Worm (Caenorhabditis elegans): ENCODE data around the gene srlf-30.

The srlf-30 gene

ce11 chrIV:10933777-10934546 is 33.8 kb downstream of the srlf-30 start (continued):
- TF ChIP-seq lir-3 (tag; optimal IDR thresholded peaks at IDR 0.05; ENCODE audit: poor library complexity), result no peak
- no peak for TF ChIP-seq unc-130 (tag; optimal IDR thresholded peaks at IDR 0.05)
- TF ChIP-seq elt-3 (tag; optimal IDR thresholded peaks at IDR 0.05), result no peak
- TF ChIP-seq fkh-10 (GFP tag; optimal IDR thresholded peaks at IDR 0.05), result no peak
- peak; percentile 21; the same call in 1 of the 2 replicates for TF ChIP-seq nhr-19 (GFP tag; conservative IDR thresholded peaks at IDR 0.05)
- no peak for TF ChIP-seq lin-13 (GFP tag; optimal IDR thresholded peaks at IDR 0.05)
- peak in 1 of 2 experiments; percentile 15 for TF ChIP-seq lsy-2 (tag; optimal IDR thresholded peaks at IDR 0.05)
- peak; percentile 16 for TF ChIP-seq zip-4 (GFP tag; optimal IDR thresholded peaks at IDR 0.05)
- no peak for TF ChIP-seq mdl-1 (tag; optimal IDR thresholded peaks at IDR 0.05)
- TF ChIP-seq ceh-8 (GFP tag; optimal IDR thresholded peaks at IDR 0.05), result no peak
- no peak for TF ChIP-seq snpc-4 (tag; optimal IDR thresholded peaks at IDR 0.05)
- no peak for TF ChIP-seq sup-37 (GFP tag; optimal IDR thresholded peaks at IDR 0.05)
- TF ChIP-seq sox-4 (tag; optimal IDR thresholded peaks at IDR 0.05), result no peak

DNA sequence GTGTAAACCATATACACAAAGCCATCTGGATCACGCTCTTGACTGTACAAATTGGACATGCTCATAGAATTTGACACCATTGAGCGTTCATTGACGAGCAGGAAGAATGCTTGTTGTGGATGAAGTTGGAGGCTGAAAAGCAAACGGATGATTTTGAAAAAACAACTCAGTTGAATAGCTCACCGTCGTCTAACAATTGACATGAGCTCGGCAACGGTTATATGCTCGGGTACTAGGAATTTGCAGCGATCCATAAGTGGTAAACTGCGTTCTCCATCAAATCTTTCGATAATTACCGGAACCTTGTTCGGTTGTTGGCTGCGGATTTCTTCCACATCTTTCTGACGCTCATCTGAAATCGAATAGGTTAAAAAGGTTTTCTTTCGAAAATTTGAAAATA is 34.6 kb downstream of the srlf-30 start:
- TF ChIP-seq alr-1 (tag; optimal IDR thresholded peaks at IDR 0.05; ENCODE audit: borderline replicate concordance) (no peak), unc-86 (tag; optimal IDR thresholded peaks at IDR 0.05) (no peak), lir-3 (tag; optimal IDR thresholded peaks at IDR 0.05; ENCODE audit: poor library complexity) (no peak), unc-130 (tag; optimal IDR thresholded peaks at IDR 0.05) (no peak), sox-4 (tag; optimal IDR thresholded peaks at IDR 0.05) (no peak), dsc-1 (tag; optimal IDR thresholded peaks at IDR 0.05) (no peak), jun-1 (tag; optimal IDR thresholded peaks at IDR 0.05) (no peak), aly-2 (tag; optimal IDR thresholded peaks at IDR 0.05) (no peak), nhr-84 (tag; optimal IDR thresholded peaks at IDR 0.05) (no peak), irx-1 (tag; optimal IDR thresholded peaks at IDR 0.05) (no peak), lin-35 (GFP tag; optimal IDR thresholded peaks at IDR 0.05) (no peak), unc-98 (GFP tag; IDR thresholded peaks at IDR 0.05) (no peak), ceh-90 (tag; optimal IDR thresholded peaks at IDR 0.05) (no peak), mab-9 (GFP tag; IDR thresholded peaks at IDR 0.05) (no peak), pax-3 (tag; optimal IDR thresholded peaks at IDR 0.05) (no peak), nhr-20 (tag; optimal IDR thresholded peaks at IDR 0.05) (no peak), blmp-1 (tag; optimal IDR thresholded peaks at IDR 0.05) (no peak), unc-62 (GFP tag; optimal IDR thresholded peaks at IDR 0.05) (no peak), nhr-19 (GFP tag; conservative IDR thresholded peaks at IDR 0.05) (no peak), ztf-11 (tag; optimal IDR thresholded peaks at IDR 0.05) (no peak)

- TF ChIP-seq lin-13 (GFP tag; optimal IDR thresholded peaks at IDR 0.05), result peak; percentile 91
- peak; percentile 88 for TF ChIP-seq fkh-4 (tag; optimal IDR thresholded peaks at IDR 0.05; ENCODE audit: borderline replicate concordance)
- TF ChIP-seq unc-86 (tag; optimal IDR thresholded peaks at IDR 0.05), result peak; percentile 96
- TF ChIP-seq ztf-4 (tag; optimal IDR thresholded peaks at IDR 0.05), result peak; percentile 94
- TF ChIP-seq sox-4 (tag; optimal IDR thresholded peaks at IDR 0.05), result peak; percentile 78
- TF ChIP-seq alr-1 (tag; optimal IDR thresholded peaks at IDR 0.05; ENCODE audit: borderline replicate concordance), result no peak
- TF ChIP-seq ceh-90 (tag; optimal IDR thresholded peaks at IDR 0.05), result no peak
- peak; percentile 85 for TF ChIP-seq mef-2 (tag; optimal IDR thresholded peaks at IDR 0.05)
- TF ChIP-seq fkh-8 (tag; optimal IDR thresholded peaks at IDR 0.05), result peak; percentile 94
- TF ChIP-seq ceh-88 (GFP tag; IDR thresholded peaks at IDR 0.05), result peak; percentile 69
- peak; percentile 79 to 82 for TF ChIP-seq efl-1 (optimal IDR thresholded peaks at IDR 0.05)
- peak; percentile 61 to 94 for TF ChIP-seq efl-1 (GFP tag; optimal IDR thresholded peaks at IDR 0.05 in 1 of 2)
- TF ChIP-seq nhr-85 (tag), result peak; percentile 93
- TF ChIP-seq pax-3 (tag; optimal IDR thresholded peaks at IDR 0.05), result peak; percentile 75
- TF ChIP-seq ama-1 (optimal IDR thresholded peaks at IDR 0.05), result peak; percentile 93
- no peak for TF ChIP-seq lin-15B (tag; optimal IDR thresholded peaks at IDR 0.05)
- TF ChIP-seq mab-9 (GFP tag; IDR thresholded peaks at IDR 0.05), result no peak
- no peak for TF ChIP-seq sptf-1 (tag; optimal IDR thresholded peaks at IDR 0.05)
- TF ChIP-seq nhr-237 (tag; optimal IDR thresholded peaks at IDR 0.05), result peak; percentile 57
- peak; percentile 47 to 84 (median 66) for TF ChIP-seq ceh-82 (tag; optimal IDR thresholded peaks at IDR 0.05)
- TF ChIP-seq sup-37 (GFP tag; optimal IDR thresholded peaks at IDR 0.05), result no peak
- peak; percentile 50 for TF ChIP-seq elt-2 (tag; optimal IDR thresholded peaks at IDR 0.05)
- peak; percentile 83 for TF ChIP-seq egl-13 (tag; optimal IDR thresholded peaks at IDR 0.05)
- peak; percentile 65 for TF ChIP-seq unc-130 (tag; optimal IDR thresholded peaks at IDR 0.05)
- TF ChIP-seq dsc-1 (tag; optimal IDR thresholded peaks at IDR 0.05), result peak; percentile 99
- peak; percentile 91 for TF ChIP-seq xbp-1 (tag; optimal IDR thresholded peaks at IDR 0.05)
- peak; percentile 90 for TF ChIP-seq nhr-11 (tag; optimal IDR thresholded peaks at IDR 0.05)
- TF ChIP-seq nhr-76 (tag; optimal IDR thresholded peaks at IDR 0.05), result no peak
- TF ChIP-seq tbx-2 (tag; optimal IDR thresholded peaks at IDR 0.05), result peak; percentile 90
These were observed 35.2 kb downstream of the srlf-30 start for ce11 chrIV:10935336-10935735.

Data from whole organism, L1 larva.